Worm (Caenorhabditis elegans) whole organism, early embryonic: ENCODE measurements around the gene egl-18.

Source experiments
- B0310.2 ChIP-seq: sonication (generic microtip); optimal IDR thresholded peaks from 2 replicates; lab custom pipeline; 2016; ENCODE audit warnings: mild to moderate bottlenecking, missing genetic modification characterization, missing compliant biosample characterization
- F13C5.2 ChIP-seq: sonication (generic microtip); optimal IDR thresholded peaks from 2 replicates; lab custom pipeline; 2017; ENCODE audit warnings: mild to moderate bottlenecking, missing genetic modification characterization, inconsistent platforms, missing compliant biosample characterization
- aly-1 ChIP-seq: sonication (generic microtip); optimal IDR thresholded peaks from 2 replicates; lab custom pipeline; 2016; ENCODE audit warnings: missing genetic modification characterization, missing compliant biosample characterization
- ama-1 ChIP-seq: fragments of 150-350 bp; optimal IDR thresholded peaks from 2 replicates; lab custom pipeline; 2014
- ceh-13 ChIP-seq: fragments of 200-800 bp; sonication (Bioruptor generic); optimal IDR thresholded peaks from 2 replicates; lab custom pipeline; 2018; ENCODE audit warnings: mild to moderate bottlenecking, missing genetic modification characterization, missing compliant biosample characterization
- ceh-36 ChIP-seq: sonication (generic microtip); optimal IDR thresholded peaks from 2 replicates; lab custom pipeline; 2016; ENCODE audit warnings: missing genetic modification characterization, inconsistent platforms, missing compliant biosample characterization
- ets-7 ChIP-seq: sonication (generic microtip); optimal IDR thresholded peaks from 2 replicates; lab custom pipeline; 2016; ENCODE audit warnings: missing genotype, missing genetic modification characterization, missing compliant biosample characterization
- flt-1 ChIP-seq: fragments of 200-800 bp; sonication (Bioruptor generic); IDR thresholded peaks from 2 replicates; pipeline ENCODE4 v1.3.6; 2022; ENCODE audit warnings: missing genetic modification characterization, missing compliant biosample characterization
- hmbx-1 ChIP-seq: sonication (generic microtip); optimal IDR thresholded peaks from 2 replicates; lab custom pipeline; 2016; ENCODE audit warnings: mild to moderate bottlenecking, missing genetic modification characterization, missing compliant biosample characterization
- hmg-4 ChIP-seq: fragments of 200-800 bp; sonication (Bioruptor generic); optimal IDR thresholded peaks from 2 replicates; lab custom pipeline; 2018; ENCODE audit warnings: mild to moderate bottlenecking, missing genetic modification characterization, missing compliant biosample characterization
- hnd-1 ChIP-seq: sonication (generic microtip); optimal IDR thresholded peaks from 2 replicates; lab custom pipeline; 2016; ENCODE audit warnings: missing genetic modification characterization, missing compliant biosample characterization
- pes-1 ChIP-seq: fragments of 200-800 bp; sonication (Bioruptor generic); IDR thresholded peaks from 2 replicates; pipeline ENCODE4 v1.3.6; 2022; ENCODE audit warnings: missing genetic modification reagents, missing genetic modification characterization, missing compliant biosample characterization
- scrt-1 ChIP-seq: fragments of 200-800 bp; sonication (Bioruptor generic); IDR thresholded peaks from 2 replicates; pipeline ENCODE4 v1.3.6; 2022; ENCODE audit warnings: missing genetic modification characterization, missing compliant biosample characterization
- sea-1 ChIP-seq: fragments of 200-800 bp; sonication (Bioruptor generic); conservative IDR thresholded peaks from 2 replicates; pipeline ENCODE4 v1.3.6; 2022; ENCODE audit warnings: missing genetic modification characterization, missing compliant biosample characterization
- tbx-11 ChIP-seq: fragments of 200-800 bp; sonication (Bioruptor generic); IDR thresholded peaks from 2 replicates; pipeline ENCODE4 v1.3.6; 2022; ENCODE audit warnings: missing genetic modification characterization, missing compliant biosample characterization
- tbx-37 ChIP-seq: fragments of 200-800 bp; sonication (Bioruptor generic); conservative IDR thresholded peaks from 2 replicates; pipeline ENCODE4 v1.3.6; 2022; ENCODE audit warnings: missing genetic modification reagents, missing genetic modification characterization, missing compliant biosample characterization
- tra-4 ChIP-seq: sonication (generic microtip); optimal IDR thresholded peaks from 2 replicates; lab custom pipeline; 2017; ENCODE audit warnings: missing genetic modification characterization, missing compliant biosample characterization

The egl-18 gene

DNA sequence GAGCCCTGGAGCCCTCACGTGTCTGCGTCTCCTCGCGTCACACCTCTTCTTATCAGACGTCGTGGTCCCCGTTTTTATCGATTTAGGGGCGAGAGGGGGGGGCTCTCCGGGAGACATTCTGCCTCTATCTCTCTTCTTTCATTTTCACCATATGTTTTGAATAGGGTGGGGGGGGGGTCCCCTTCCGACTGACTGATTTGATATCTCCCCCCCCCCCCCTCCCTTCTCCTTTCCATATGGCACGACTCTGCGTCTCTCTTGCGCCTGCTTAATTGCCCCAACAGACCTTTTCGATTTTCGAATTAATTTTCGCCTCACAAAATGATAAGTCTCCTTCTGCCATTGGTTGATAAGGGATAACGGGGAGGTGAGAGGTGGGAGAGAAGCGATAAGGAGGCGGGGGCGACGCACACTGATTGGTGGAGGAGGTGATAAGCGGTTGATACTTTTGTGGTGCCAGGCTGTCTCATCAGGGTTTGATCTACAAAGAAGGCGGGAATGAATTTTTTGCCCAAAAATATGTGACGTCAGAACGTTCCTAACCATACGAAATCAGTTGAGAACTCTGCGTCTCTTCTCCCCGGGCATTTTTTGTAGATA, 2.0 kb downstream of the egl-18 start:
- TF ChIP-seq sea-1 (no peak), tbx-11 (GFP tag; lab: Robert Waterston, UW) (0 out of 2 replicates have a peak, but pooled peaks have one; percentile 19)

ce11 chrIV:1905250-1905649, 3.1 kb downstream of the egl-18 start:
- no peak for TF ChIP-seq tbx-11 (GFP tag; lab: Robert Waterston, UW)
- TF ChIP-seq ama-1 (lab: Kevin White, UChicago) = no peak
- TF ChIP-seq hmbx-1 (tag; lab: Kevin White, UChicago) = no peak
- TF ChIP-seq ceh-13 (GFP tag; lab: Kevin White, UChicago) = no peak
- no peak for TF ChIP-seq hnd-1 (tag; lab: Kevin White, UChicago)
- TF ChIP-seq aly-1 (tag; lab: Kevin White, UChicago) = no peak
- no peak for TF ChIP-seq hmg-4
- TF ChIP-seq ceh-36 = no peak
- TF ChIP-seq tbx-37 (GFP tag; lab: Robert Waterston, UW) = no peak
- no peak for TF ChIP-seq ets-7 (tag; lab: Kevin White, UChicago)
- TF ChIP-seq F13C5.2 (tag; lab: Kevin White, UChicago) = no peak

DNA sequence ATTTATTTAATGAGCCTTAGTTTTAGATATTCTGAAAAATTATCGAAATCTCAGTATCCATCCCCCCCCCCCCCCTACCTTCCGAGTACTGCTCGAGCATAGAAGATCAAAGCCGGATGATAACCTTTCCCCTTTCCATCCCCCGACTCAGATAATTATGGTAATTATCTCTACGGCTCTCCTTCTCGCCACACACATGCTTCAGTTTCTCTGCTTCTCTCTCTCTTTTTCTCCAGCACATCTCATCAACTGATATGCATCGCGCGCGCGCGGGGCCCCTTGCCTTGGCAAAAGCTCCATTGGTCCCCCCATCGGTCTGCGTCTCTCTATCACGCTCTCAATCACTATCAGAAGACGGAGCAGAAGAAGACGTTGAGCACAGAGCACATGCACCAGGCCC, 4.6 kb downstream of the egl-18 start:
- no peak for TF ChIP-seq aly-1 (tag; lab: Kevin White, UChicago)
- TF ChIP-seq ama-1 (lab: Kevin White, UChicago) = no peak
- 0 out of 2 replicates have a peak, but pooled peaks have one; percentile 30 for TF ChIP-seq sea-1

DNA sequence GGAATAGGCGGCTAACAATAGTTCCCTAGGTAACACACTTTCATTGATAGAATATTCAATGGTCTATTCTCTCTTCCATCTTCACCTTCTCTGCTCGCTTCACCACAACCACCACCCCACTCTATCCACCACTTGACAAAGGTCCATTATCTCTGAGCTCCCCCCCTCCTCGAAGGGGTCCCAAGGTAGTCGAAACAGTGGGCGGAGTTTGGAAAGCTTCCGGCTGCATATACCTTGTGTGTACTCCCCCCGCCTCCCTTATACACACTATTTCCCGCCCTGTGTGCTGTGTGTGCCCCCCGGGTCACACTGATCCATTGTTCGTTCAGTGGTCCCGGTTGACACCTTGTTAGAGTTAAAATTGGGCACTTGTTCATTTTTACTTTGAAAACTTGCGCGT, 6.3 kb downstream of the egl-18 start:
- TF ChIP-seq B0310.2 (tag; lab: Kevin White, UChicago) = no peak
- peak; percentile 33 for TF ChIP-seq hmg-4
- 0 out of 2 replicates have a peak, but pooled peaks have one; percentile 50 for TF ChIP-seq scrt-1 (GFP tag; lab: Robert Waterston, UW)
- TF ChIP-seq flt-1 (GFP tag; lab: Robert Waterston, UW) = peak; percentile 7; the same call in 1 of the 2 replicates

DNA sequence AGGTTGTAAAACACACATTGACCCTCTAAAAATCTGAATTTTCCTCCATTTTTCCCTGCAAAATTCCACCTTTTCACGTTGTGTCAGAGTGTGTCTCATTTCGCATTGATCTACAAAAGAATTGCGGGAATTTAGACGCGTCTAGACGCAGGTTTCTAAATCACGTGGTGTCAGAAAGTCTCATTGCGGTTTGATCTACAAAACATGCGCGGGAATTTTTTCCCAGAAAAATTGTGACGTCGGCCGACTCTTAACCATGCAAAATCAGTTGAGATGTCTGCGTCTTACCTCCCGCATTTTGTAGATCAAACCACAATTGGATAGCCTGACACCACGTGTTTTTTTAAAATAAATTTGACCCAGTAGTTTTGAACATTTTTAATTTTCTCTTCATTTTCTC, 6.8 kb downstream of the egl-18 start:
- TF ChIP-seq tbx-37 (GFP tag; lab: Robert Waterston, UW) (no peak), pes-1 (GFP tag; lab: Robert Waterston, UW) (no peak), hmg-4 (no peak), flt-1 (GFP tag; lab: Robert Waterston, UW) (no peak), ama-1 (lab: Kevin White, UChicago) (no peak), scrt-1 (GFP tag; lab: Robert Waterston, UW) (no peak), hnd-1 (tag; lab: Kevin White, UChicago) (no peak), tbx-11 (GFP tag; lab: Robert Waterston, UW) (no peak), sea-1 (no peak), tra-4 (no peak), aly-1 (tag; lab: Kevin White, UChicago) (no peak), ceh-36 (no peak), F13C5.2 (tag; lab: Kevin White, UChicago) (no peak), ets-7 (tag; lab: Kevin White, UChicago) (no peak), B0310.2 (tag; lab: Kevin White, UChicago) (no peak), ceh-13 (GFP tag; lab: Kevin White, UChicago) (no peak), hmbx-1 (tag; lab: Kevin White, UChicago) (no peak)

DNA sequence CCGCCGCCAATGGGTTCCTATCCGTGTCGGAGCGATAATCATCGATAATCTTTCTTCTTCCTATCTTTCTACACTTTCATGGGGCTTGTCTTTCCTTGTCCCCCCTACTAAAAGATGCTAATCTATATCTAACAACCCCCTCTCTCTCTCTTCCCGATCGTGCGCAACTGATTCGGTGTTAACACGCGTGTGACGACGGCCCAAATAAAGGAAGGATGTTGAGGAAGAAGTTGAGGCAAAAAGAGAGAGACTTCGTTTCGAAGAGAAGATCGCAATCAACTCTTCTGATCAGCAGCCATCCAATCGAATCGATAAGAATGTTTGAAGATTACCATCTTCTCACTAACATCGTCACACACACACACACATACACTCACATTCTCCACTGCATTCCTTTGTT, 9.2 kb downstream of the egl-18 start:
- no peak for TF ChIP-seq tbx-37 (GFP tag; lab: Robert Waterston, UW)
- no peak for TF ChIP-seq ama-1 (lab: Kevin White, UChicago)
- no peak for TF ChIP-seq hmbx-1 (tag; lab: Kevin White, UChicago)

ce11 chrIV:1914900-1915299, 12.8 kb downstream of the egl-18 start:
- TF ChIP-seq hmbx-1 (tag; lab: Kevin White, UChicago) (no peak), tra-4 (no peak), F13C5.2 (tag; lab: Kevin White, UChicago) (no peak), ama-1 (lab: Kevin White, UChicago) (no peak), tbx-37 (GFP tag; lab: Robert Waterston, UW) (no peak), scrt-1 (GFP tag; lab: Robert Waterston, UW) (no peak), hmg-4 (no peak), aly-1 (tag; lab: Kevin White, UChicago) (no peak), ets-7 (tag; lab: Kevin White, UChicago) (no peak), tbx-11 (GFP tag; lab: Robert Waterston, UW) (no peak), pes-1 (GFP tag; lab: Robert Waterston, UW) (no peak), ceh-13 (GFP tag; lab: Kevin White, UChicago) (no peak), B0310.2 (tag; lab: Kevin White, UChicago) (no peak), ceh-36 (no peak), sea-1 (no peak), hnd-1 (tag; lab: Kevin White, UChicago) (no peak), flt-1 (GFP tag; lab: Robert Waterston, UW) (no peak)

- TF ChIP-seq tbx-11 (GFP tag; lab: Robert Waterston, UW) (0 out of 2 replicates have a peak, but pooled peaks have one; percentile 53), tbx-37 (GFP tag; lab: Robert Waterston, UW) (0 out of 2 replicates have a peak, but pooled peaks have one; percentile 10), ama-1 (lab: Kevin White, UChicago) (no peak), pes-1 (GFP tag; lab: Robert Waterston, UW) (no peak), B0310.2 (tag; lab: Kevin White, UChicago) (no peak), F13C5.2 (tag; lab: Kevin White, UChicago) (no peak), ceh-13 (GFP tag; lab: Kevin White, UChicago) (no peak), hmbx-1 (tag; lab: Kevin White, UChicago) (no peak), ets-7 (tag; lab: Kevin White, UChicago) (no peak), tra-4 (no peak), hmg-4 (no peak)
Observed at ce11 chrIV:1915549-1915948, 13.4 kb downstream of the egl-18 start.
